Worm (Caenorhabditis elegans): ENCODE data around the gene skp-1.

The skp-1 gene

DNA sequence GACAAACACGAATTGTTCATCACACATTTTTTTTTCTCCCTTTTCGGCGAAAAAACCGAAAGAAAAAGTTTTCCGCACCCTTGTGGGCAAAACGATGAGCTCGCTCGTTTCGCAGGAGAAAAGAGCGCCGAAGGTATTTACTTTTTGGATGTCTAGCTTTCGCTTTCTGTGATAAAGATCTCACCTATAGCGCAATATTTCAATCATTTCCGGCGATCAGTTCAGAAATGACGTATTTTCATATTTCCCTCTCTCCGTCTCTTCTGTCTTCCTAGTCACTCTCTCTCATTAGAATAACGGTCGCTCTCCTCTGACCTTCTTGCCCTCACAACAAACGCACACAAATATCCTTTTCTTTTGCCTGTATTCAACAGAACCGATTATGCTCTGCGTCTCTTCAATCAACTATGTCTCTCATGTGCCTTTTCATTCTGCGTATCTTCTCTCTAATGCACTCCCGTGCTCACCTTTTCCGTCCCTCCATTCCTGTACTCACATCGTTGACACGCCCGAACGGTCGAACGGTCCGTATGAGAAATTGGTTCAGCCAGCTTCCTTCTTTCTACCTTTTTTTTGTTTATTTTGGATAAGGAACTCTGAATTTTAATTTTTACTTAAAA is 28.6 kb downstream of the skp-1 start:
- TF ChIP-seq sptf-1 (tag; optimal IDR thresholded peaks at IDR 0.05) = no peak
- TF ChIP-seq nhr-28 (tag; optimal IDR thresholded peaks at IDR 0.05) = no peak
- no peak for TF ChIP-seq drap-1 (GFP tag; optimal IDR thresholded peaks at IDR 0.05)
- peak; percentile 12 for TF ChIP-seq cnd-1 (tag; optimal IDR thresholded peaks at IDR 0.05)
- no peak for TF ChIP-seq lin-13 (tag; optimal IDR thresholded peaks at IDR 0.05)
- no peak for TF ChIP-seq bed-3 (GFP tag; optimal IDR thresholded peaks at IDR 0.05)
- TF ChIP-seq lsy-2 (tag; optimal IDR thresholded peaks at IDR 0.05) = no peak
- TF ChIP-seq unc-39 (tag; optimal IDR thresholded peaks at IDR 0.05) = no peak
- TF ChIP-seq unc-62 (GFP tag; optimal IDR thresholded peaks at IDR 0.05) = peak; percentile 69
- peak; percentile 13 for TF ChIP-seq ces-1 (GFP tag; optimal IDR thresholded peaks at IDR 0.05)
- no peak for TF ChIP-seq mls-2 (tag; optimal IDR thresholded peaks at IDR 0.05)
- no peak for TF ChIP-seq mab-5 (tag; optimal IDR thresholded peaks at IDR 0.05)
- TF ChIP-seq unc-120 (tag; optimal IDR thresholded peaks at IDR 0.05; ENCODE audit: poor library complexity, severe bottlenecking) = no peak
- no peak for TF ChIP-seq ceh-83 (GFP tag; optimal IDR thresholded peaks at IDR 0.05)
- no peak for TF ChIP-seq zip-8 (tag; optimal IDR thresholded peaks at IDR 0.05)
- TF ChIP-seq elt-3 (tag; optimal IDR thresholded peaks at IDR 0.05) = no peak
- TF ChIP-seq ham-2 (GFP tag; optimal IDR thresholded peaks at IDR 0.05) = peak; percentile 79
- TF ChIP-seq pha-4 (tag; optimal IDR thresholded peaks at IDR 0.05) = peak; percentile 20
- peak; percentile 88 for TF ChIP-seq blmp-1 (tag; optimal IDR thresholded peaks at IDR 0.05)
- no peak for TF ChIP-seq snpc-4 (tag; optimal IDR thresholded peaks at IDR 0.05)
- no peak for TF ChIP-seq M03D4.4 (tag; optimal IDR thresholded peaks at IDR 0.05)
- no peak for TF ChIP-seq ceh-39 (tag; optimal IDR thresholded peaks at IDR 0.05)
- TF ChIP-seq tbx-8 (GFP tag; optimal IDR thresholded peaks at IDR 0.05) = no peak
- TF ChIP-seq sem-2 (GFP tag; optimal IDR thresholded peaks at IDR 0.05) = no peak
- peak; percentile 6 for TF ChIP-seq ceh-43 (GFP tag; optimal IDR thresholded peaks at IDR 0.05)
- TF ChIP-seq ztf-11 (tag; optimal IDR thresholded peaks at IDR 0.05) = no peak
- TF ChIP-seq nhr-2 (tag; optimal IDR thresholded peaks at IDR 0.05) = peak; percentile 98
- TF ChIP-seq nhr-12 (tag; optimal IDR thresholded peaks at IDR 0.05) = no peak
- peak; percentile 89 for TF ChIP-seq elt-1 (tag; optimal IDR thresholded peaks at IDR 0.05; ENCODE audit: borderline replicate concordance, insufficient read depth)
- TF ChIP-seq mep-1 (tag; optimal IDR thresholded peaks at IDR 0.05) = no peak
- no peak for TF ChIP-seq nhr-237 (tag; optimal IDR thresholded peaks at IDR 0.05)
- no peak for TF ChIP-seq lin-32 (GFP tag; optimal IDR thresholded peaks at IDR 0.05)
- no peak for TF ChIP-seq flh-1 (GFP tag; optimal IDR thresholded peaks at IDR 0.05)
- TF ChIP-seq hlh-1 (tag; optimal IDR thresholded peaks at IDR 0.05) = no peak
- TF ChIP-seq nhr-76 (tag; optimal IDR thresholded peaks at IDR 0.05) = no peak

DNA sequence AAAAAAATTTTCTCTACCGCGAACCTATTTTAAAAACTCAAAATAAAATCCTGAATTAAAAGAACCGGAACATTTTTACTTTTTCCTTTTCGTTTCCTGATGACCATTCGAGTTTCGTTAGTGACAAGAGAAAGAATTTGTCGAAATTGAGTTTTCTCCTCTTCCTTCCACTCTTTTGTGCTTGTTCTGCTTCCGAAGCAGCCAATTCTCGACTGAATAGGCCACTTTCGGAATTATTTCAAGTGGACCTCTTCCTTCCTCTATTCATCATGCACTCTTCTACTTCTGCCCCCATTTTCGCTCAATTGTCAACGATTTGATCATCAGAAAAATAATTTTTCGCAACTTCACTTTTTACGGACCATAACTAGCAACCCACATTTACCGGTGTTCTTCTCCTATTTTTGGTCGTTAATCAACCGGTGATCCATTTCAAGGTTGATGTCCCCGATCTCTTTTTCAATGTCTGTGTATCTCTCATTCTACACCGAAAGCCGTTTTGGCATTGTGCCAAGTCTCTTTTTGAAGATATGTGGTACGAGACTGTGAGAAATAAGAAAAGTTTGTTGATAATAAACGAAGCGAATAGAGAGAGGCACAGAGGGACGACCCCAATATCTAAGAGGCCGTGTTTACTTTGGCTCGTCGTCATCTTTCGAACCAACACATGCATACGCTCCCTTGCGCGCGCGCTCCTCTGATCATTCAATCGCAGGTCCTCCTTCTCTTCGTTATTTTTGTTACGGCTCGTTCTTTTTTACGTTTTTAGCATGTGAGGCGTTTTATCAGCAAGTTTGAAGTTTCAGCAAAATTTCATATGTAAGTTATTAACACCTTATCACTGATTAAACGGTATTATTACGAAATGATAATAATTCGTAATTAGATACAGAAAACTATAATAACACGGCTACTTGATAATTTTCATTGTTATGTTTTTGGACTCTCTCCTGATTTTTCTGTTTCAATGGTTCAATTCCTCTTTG is 29.6 kb downstream of the skp-1 start:
- TF ChIP-seq nhr-28 (tag; optimal IDR thresholded peaks at IDR 0.05) = no peak
- TF ChIP-seq ces-1 (GFP tag; optimal IDR thresholded peaks at IDR 0.05) = peak; percentile 90
- peak; percentile 43 for TF ChIP-seq pha-4 (tag; optimal IDR thresholded peaks at IDR 0.05)

- TF ChIP-seq hlh-1 (tag; optimal IDR thresholded peaks at IDR 0.05) (no peak), elt-3 (tag; optimal IDR thresholded peaks at IDR 0.05) (no peak), M03D4.4 (tag; optimal IDR thresholded peaks at IDR 0.05) (no peak), mls-2 (tag; optimal IDR thresholded peaks at IDR 0.05) (no peak), nhr-2 (tag; optimal IDR thresholded peaks at IDR 0.05) (no peak), elt-1 (tag; optimal IDR thresholded peaks at IDR 0.05; ENCODE audit: borderline replicate concordance, insufficient read depth) (no peak), mab-5 (tag; optimal IDR thresholded peaks at IDR 0.05) (no peak), lin-32 (GFP tag; optimal IDR thresholded peaks at IDR 0.05) (no peak), tbx-8 (GFP tag; optimal IDR thresholded peaks at IDR 0.05) (no peak), ceh-83 (GFP tag; optimal IDR thresholded peaks at IDR 0.05) (no peak), nhr-12 (tag; optimal IDR thresholded peaks at IDR 0.05) (no peak), mep-1 (tag; optimal IDR thresholded peaks at IDR 0.05) (no peak), nhr-28 (tag; optimal IDR thresholded peaks at IDR 0.05) (no peak), ztf-11 (tag; optimal IDR thresholded peaks at IDR 0.05) (no peak), unc-62 (GFP tag; optimal IDR thresholded peaks at IDR 0.05) (no peak), lin-13 (tag; optimal IDR thresholded peaks at IDR 0.05) (no peak), ceh-43 (GFP tag; optimal IDR thresholded peaks at IDR 0.05) (no peak)
These were observed 30.4 kb downstream of the skp-1 start, which contains the start of gene ape-1 for ce11 chrV:11675638-11676037. ape-1 (plus strand) TSS chrV:11675938.

Data from whole organism, mixed stage, embryonic.